Fruit fly (Drosophila melanogaster): ENCODE data around the gene mtTFB1.

dm6 chr3L:11678313-11678817 is 30.4 kb upstream of the mtTFB1 start:
- no peak for TF ChIP-seq CG32121 (GFP tag; IDR thresholded peaks at IDR 0.05)
- no peak for TF ChIP-seq gl (tag; optimal IDR thresholded peaks at IDR 0.05)
- TF ChIP-seq CG8159 (tag; optimal IDR thresholded peaks at IDR 0.05) = no peak
- no peak for TF ChIP-seq CG12605 (GFP tag; IDR thresholded peaks at IDR 0.05)
- no peak for TF ChIP-seq CG15710 (tag; optimal IDR thresholded peaks at IDR 0.05)
- TF ChIP-seq Pif1A (GFP tag; optimal IDR thresholded peaks at IDR 0.05) = no peak
- no peak for TF ChIP-seq CG13204 (GFP tag; optimal IDR thresholded peaks at IDR 0.05)
- no peak for TF ChIP-seq fd96Ca (GFP tag; IDR thresholded peaks at IDR 0.05)
- no peak for TF ChIP-seq rn (GFP tag; IDR thresholded peaks at IDR 0.05)
- no peak for TF ChIP-seq CG14655 (GFP tag; optimal IDR thresholded peaks at IDR 0.05)
- no peak for TF ChIP-seq CG8301 (tag; optimal IDR thresholded peaks at IDR 0.05)
- no peak for TF ChIP-seq Snoo (tag; optimal IDR thresholded peaks at IDR 0.05)
- TF ChIP-seq Pif1B (GFP tag; optimal IDR thresholded peaks at IDR 0.05) = no peak
- no peak for TF ChIP-seq CG9948 (tag; optimal IDR thresholded peaks at IDR 0.05)
